Fruit fly (Drosophila melanogaster): Measurements from ENCODE around the gene CG13795.

The CG13795 gene

dm6 chr2L:7701417-7701816 is 24.7 kb downstream of the CG13795 start, which contains the start of gene Tep2 (continued):
- TF ChIP-seq slbo (GFP tag; IDR thresholded peaks at IDR 0.05) (no peak), Lpt (GFP tag; optimal IDR thresholded peaks at IDR 0.05) (no peak), sim (GFP tag; IDR thresholded peaks at IDR 0.05) (no peak), grn (GFP tag; optimal IDR thresholded peaks at IDR 0.05) (peak; percentile 47), Hsf (GFP tag; optimal IDR thresholded peaks at IDR 0.05) (no peak), B-H1 (GFP tag; IDR thresholded peaks at IDR 0.05) (no peak), Stat92E (GFP tag; optimal IDR thresholded peaks at IDR 0.05) (peak in 1 of 3 experiments; percentile 34), pnt (GFP tag; optimal IDR thresholded peaks at IDR 0.05) (no peak), shn (GFP tag; optimal IDR thresholded peaks at IDR 0.05) (no peak), Nf-YC (tag; optimal IDR thresholded peaks at IDR 0.05) (no peak), sd (tag; optimal IDR thresholded peaks at IDR 0.05) (peak; percentile 87), oc (tag; optimal IDR thresholded peaks at IDR 0.05) (no peak), CG9609 (GFP tag; optimal IDR thresholded peaks at IDR 0.05) (no peak), gsb-n (tag; optimal IDR thresholded peaks at IDR 0.05) (no peak), unpg (GFP tag; optimal IDR thresholded peaks at IDR 0.05) (no peak), Side (GFP tag; optimal IDR thresholded peaks at IDR 0.05) (no peak), CG14050 (GFP tag; IDR thresholded peaks at IDR 0.05) (no peak), CG8944 (GFP tag; optimal IDR thresholded peaks at IDR 0.05) (no peak), ase (GFP tag; IDR thresholded peaks at IDR 0.05) (no peak), bbx (GFP tag; IDR thresholded peaks at IDR 0.05; ENCODE audit: partially characterized antibody) (peak; percentile 38; the same call in 1 of the 2 replicates), D (optimal IDR thresholded peaks at IDR 0.05) (no peak), D (GFP tag; optimal IDR thresholded peaks at IDR 0.05) (no peak), NC2α (GFP tag; optimal IDR thresholded peaks at IDR 0.05) (no peak), CG8359 (GFP tag; optimal IDR thresholded peaks at IDR 0.05; ENCODE audit: borderline replicate concordance) (peak; percentile 23), tio (GFP tag; optimal IDR thresholded peaks at IDR 0.05) (no peak), rib (GFP tag; IDR thresholded peaks at IDR 0.05) (0 out of 2 replicates have a peak, but pooled peaks have one; percentile 25), org-1 (GFP tag; optimal IDR thresholded peaks at IDR 0.05) (no peak), eve (GFP tag; optimal IDR thresholded peaks at IDR 0.05) (no peak), mirr (GFP tag; optimal IDR thresholded peaks at IDR 0.05) (no peak), CG17829 (tag; optimal IDR thresholded peaks at IDR 0.05) (no peak), Gsc (GFP tag; IDR thresholded peaks at IDR 0.05) (no peak), vvl (GFP tag; IDR thresholded peaks at IDR 0.05) (no peak), croc (GFP tag; conservative IDR thresholded peaks at IDR 0.05) (no peak), CG10147 (GFP tag; optimal IDR thresholded peaks at IDR 0.05) (no peak), CG12769 (tag; optimal IDR thresholded peaks at IDR 0.05) (peak; percentile 42), Asciz (GFP tag; optimal IDR thresholded peaks at IDR 0.05) (no peak), CG1832 (GFP tag; optimal IDR thresholded peaks at IDR 0.05) (no peak), CG31365 (tag; optimal IDR thresholded peaks at IDR 0.05) (no peak), TFAM (GFP tag; optimal IDR thresholded peaks at IDR 0.05) (no peak), wor (GFP tag; IDR thresholded peaks at IDR 0.05) (no peak), Jarid2 (GFP tag; optimal IDR thresholded peaks at IDR 0.05) (peak; percentile 83)

- peak; percentile 32 for TF ChIP-seq exex (tag; optimal IDR thresholded peaks at IDR 0.05)
- no peak for TF ChIP-seq Blimp-1 (GFP tag; optimal IDR thresholded peaks at IDR 0.05)
- no peak for TF ChIP-seq slp2 (GFP tag; optimal IDR thresholded peaks at IDR 0.05)
- no peak for TF ChIP-seq gsb-n (tag; optimal IDR thresholded peaks at IDR 0.05)
- TF ChIP-seq CG15601 (tag; optimal IDR thresholded peaks at IDR 0.05), result no peak
Measured at dm6 chr2L:7692583-7693080, 33.5 kb downstream of the CG13795 start, which contains the start of the genes CG7025 and CG43235. Gene CG7025 (minus strand): TSS chr2L:7692683. Gene CG43235 (plus strand): TSS chr2L:7693030.
